Fruit fly (Drosophila melanogaster): ENCODE measurements around the gene CG12111.

CG12111 gene

DNA sequence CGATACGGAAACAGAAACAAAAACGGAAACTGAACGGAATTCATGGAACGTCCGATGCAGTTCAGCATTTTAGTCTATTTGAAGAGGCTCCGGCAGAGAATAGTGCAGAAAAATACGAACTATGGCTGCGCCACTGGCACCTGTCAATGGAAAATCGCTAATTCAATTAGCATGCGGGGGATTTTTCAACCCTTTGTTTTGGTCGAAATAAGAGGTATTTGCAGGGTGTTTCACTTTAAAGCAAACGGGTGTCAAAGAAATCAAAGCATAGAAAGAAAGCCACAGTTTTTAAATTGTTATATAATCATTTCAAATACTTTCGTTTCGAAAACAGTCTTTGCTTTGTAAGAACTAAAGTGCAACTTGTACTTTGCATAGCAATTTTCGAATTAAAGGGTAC lies 41.1 kb downstream of the CG12111 start, which contains the start of gene PIP82:
PIP82 (minus strand) TSS at position 101 of the 400 bp plus-strand sequence.
- TF ChIP-seq psq (optimal IDR thresholded peaks at IDR 0.05) (no peak), h (optimal IDR thresholded peaks at IDR 0.05) (no peak), Sin3A (optimal IDR thresholded peaks at IDR 0.05) (no peak), ttk (optimal IDR thresholded peaks at IDR 0.05) (no peak), insv (optimal IDR thresholded peaks at IDR 0.05) (no peak), Myc (optimal IDR thresholded peaks at IDR 0.05) (no peak)

DNA sequence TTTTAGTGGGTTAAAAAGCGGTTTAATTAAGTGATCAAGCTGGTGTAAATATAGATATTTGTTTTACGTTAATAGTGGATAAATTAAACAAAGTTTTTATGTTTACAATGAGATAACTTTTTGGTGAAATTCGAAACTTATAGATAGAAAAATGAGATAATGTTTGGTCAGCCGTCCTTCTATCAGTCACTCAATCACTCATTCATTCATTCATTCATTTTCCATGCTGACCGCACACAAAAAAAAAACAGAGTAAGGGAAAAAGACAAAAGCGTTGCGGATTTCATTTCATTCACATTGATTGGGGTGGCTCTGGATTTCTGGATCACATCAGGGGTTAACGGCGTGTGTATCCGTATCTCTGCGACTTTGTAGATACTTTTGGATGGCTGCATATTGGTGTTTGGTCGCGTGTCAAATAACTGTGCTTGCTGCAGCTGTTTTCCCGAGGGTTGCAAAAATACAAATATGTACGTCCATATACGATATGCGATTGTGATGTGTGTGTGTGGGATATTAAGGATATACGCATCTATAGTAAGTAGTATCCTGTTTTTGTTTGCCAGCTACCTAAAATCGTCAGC lies 47.1 kb downstream of the CG12111 start:
- TF ChIP-seq Myc (optimal IDR thresholded peaks at IDR 0.05) (no peak), insv (optimal IDR thresholded peaks at IDR 0.05) (no peak), ttk (optimal IDR thresholded peaks at IDR 0.05) (no peak), h (optimal IDR thresholded peaks at IDR 0.05) (no peak), psq (optimal IDR thresholded peaks at IDR 0.05) (no peak), Sin3A (optimal IDR thresholded peaks at IDR 0.05) (no peak)

DNA sequence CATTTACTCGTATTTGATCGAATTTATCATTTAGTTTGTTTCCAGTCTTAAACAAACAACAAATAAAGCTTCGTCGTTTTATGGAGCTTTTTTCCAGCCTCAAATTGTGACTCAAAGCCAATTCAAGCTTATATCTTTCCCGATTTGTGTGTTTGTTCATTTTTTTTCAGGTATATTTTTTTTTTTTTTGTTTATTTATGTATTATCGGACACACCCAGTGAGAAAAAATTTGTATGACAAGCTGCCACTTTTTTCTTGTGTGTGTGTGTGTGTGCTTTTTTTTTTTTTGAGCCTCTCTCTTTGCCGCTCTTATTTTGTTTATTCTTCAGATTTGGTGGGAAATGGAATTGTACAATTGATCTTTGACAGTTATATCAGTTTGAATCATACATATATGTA lies 48.2 kb downstream of the CG12111 start:
- TF ChIP-seq ttk (optimal IDR thresholded peaks at IDR 0.05) (no peak), Sin3A (optimal IDR thresholded peaks at IDR 0.05) (no peak), insv (optimal IDR thresholded peaks at IDR 0.05) (no peak), Myc (optimal IDR thresholded peaks at IDR 0.05) (no peak), h (optimal IDR thresholded peaks at IDR 0.05) (no peak), psq (optimal IDR thresholded peaks at IDR 0.05) (no peak)

DNA sequence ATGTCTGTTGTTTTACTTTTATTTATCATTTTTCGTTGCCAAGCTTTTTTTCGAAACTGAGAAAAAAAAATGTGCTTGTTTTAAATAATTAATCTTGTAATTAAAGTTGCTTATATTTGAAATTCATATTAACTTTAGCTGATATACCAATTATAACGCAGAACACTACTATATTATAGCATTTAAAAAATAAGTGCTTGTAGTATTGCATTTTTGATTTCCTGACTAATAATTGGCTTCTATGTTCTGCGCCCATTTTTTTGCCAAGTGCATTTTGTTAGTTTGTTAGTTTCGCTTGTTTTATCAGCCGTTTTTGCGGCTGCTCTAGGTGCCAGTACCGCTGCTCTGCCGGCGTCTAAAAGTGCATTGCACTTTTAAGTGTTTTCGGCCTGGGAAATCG lies 49.3 kb downstream of the CG12111 start:
- no peak for TF ChIP-seq insv (optimal IDR thresholded peaks at IDR 0.05)
- no peak for TF ChIP-seq h (optimal IDR thresholded peaks at IDR 0.05)
- no peak for TF ChIP-seq Sin3A (optimal IDR thresholded peaks at IDR 0.05)
- no peak for TF ChIP-seq Myc (optimal IDR thresholded peaks at IDR 0.05)
- no peak for TF ChIP-seq ttk (optimal IDR thresholded peaks at IDR 0.05)
- no peak for TF ChIP-seq psq (optimal IDR thresholded peaks at IDR 0.05)

DNA sequence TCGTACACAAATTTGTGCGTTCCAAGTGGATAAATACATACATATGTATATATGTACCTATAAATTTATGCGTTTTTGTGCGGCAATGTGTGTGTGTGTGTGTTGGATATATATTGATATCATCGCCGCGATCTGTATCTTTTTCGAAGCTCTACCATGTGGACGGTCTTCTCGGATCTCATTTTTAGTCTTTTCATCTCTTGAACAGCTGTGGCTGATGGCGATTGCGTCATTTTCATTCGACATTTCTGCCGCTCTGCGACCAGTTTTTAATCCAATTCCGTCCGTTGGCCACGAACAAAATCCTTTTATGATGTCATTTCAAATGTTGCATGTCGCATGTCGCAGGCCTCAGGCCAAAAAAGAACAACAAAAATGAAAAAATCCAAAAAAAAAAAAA lies 50.2 kb downstream of the CG12111 start:
- TF ChIP-seq Myc (optimal IDR thresholded peaks at IDR 0.05) (no peak), Sin3A (optimal IDR thresholded peaks at IDR 0.05) (no peak), h (optimal IDR thresholded peaks at IDR 0.05) (no peak), psq (optimal IDR thresholded peaks at IDR 0.05) (no peak), ttk (optimal IDR thresholded peaks at IDR 0.05) (no peak), insv (optimal IDR thresholded peaks at IDR 0.05) (no peak)

All from Kc167 (cell line).